Worm (Caenorhabditis elegans) whole organism, mixed stage, embryonic: ENCODE data around the gene C03G6.21.

Experiments
- lsy-2 ChIP-seq: fragments of 150-350 bp; optimal IDR thresholded peaks from 2 replicates; lab custom pipeline; 2014; ENCODE audit warnings: missing biosample characterization, missing genetic modification characterization
- nhr-76 ChIP-seq: sonication (generic microtip); optimal IDR thresholded peaks from 2 replicates; lab custom pipeline; 2017; ENCODE audit warnings: missing biosample characterization, missing genetic modification characterization

ce11 chrV:7357132-7357531 lies 548 bp upstream of the C03G6.21 start, which contains the start of gene C03G6.6:
- TF ChIP-seq nhr-76 (tag; lab: Kevin White, UChicago) (no peak), lsy-2 (no peak)
